Fruit fly (Drosophila melanogaster): Measurements from ENCODE around the gene RhoGAP16F.

- TF ChIP-seq CG8478 (optimal IDR thresholded peaks at IDR 0.05) (no peak), CTCF (optimal IDR thresholded peaks at IDR 0.05) (no peak)
These were observed 29.7 kb upstream of the RhoGAP16F start, which contains the start of gene Sh for dm6 chrX:18063144-18063772.
